Worm (Caenorhabditis elegans): ENCODE results near the gene F28G4.3.

ce11 chrV:16292409-16292808 lies 4.9 kb upstream of the F28G4.3 start, which contains the start of gene oac-5:
- TF ChIP-seq T26A5.8 (tag; optimal IDR thresholded peaks at IDR 0.05) (no peak), ceh-100 (GFP tag; IDR thresholded peaks at IDR 0.05) (no peak), F49E8.2 (tag; optimal IDR thresholded peaks at IDR 0.05; ENCODE audit: insufficient read depth) (no peak), ama-1 (optimal IDR thresholded peaks at IDR 0.05) (no peak), ama-1 (GFP tag; optimal IDR thresholded peaks at IDR 0.05) (no peak)
